Worm (Caenorhabditis elegans): ENCODE data around the gene str-2.

Gene str-2

ce11 chrV:9786721-9787131 lies 37.3 kb downstream of the str-2 start, which contains the start of gene F46B6.6:
TSS of gene F46B6.6 (minus strand) at chrV:9786868.
- TF ChIP-seq ama-1 (optimal IDR thresholded peaks at IDR 0.05), result peak; percentile 80
- peak; percentile 21 for TF ChIP-seq elt-2 (tag; optimal IDR thresholded peaks at IDR 0.05)
- peak; percentile 49 for TF ChIP-seq nhr-43 (tag; optimal IDR thresholded peaks at IDR 0.05; ENCODE audit: poor library complexity, severe bottlenecking)
- TF ChIP-seq unc-62 (GFP tag; optimal IDR thresholded peaks at IDR 0.05), result no peak

ce11 chrV:9784215-9784614 lies 39.8 kb downstream of the str-2 start:
- TF ChIP-seq aly-2 (tag; optimal IDR thresholded peaks at IDR 0.05) (no peak), lin-39 (tag; optimal IDR thresholded peaks at IDR 0.05) (no peak), ceh-9 (tag; optimal IDR thresholded peaks at IDR 0.05) (no peak), nhr-23 (tag; optimal IDR thresholded peaks at IDR 0.05) (no peak), mml-1 (tag; optimal IDR thresholded peaks at IDR 0.05) (no peak), elt-1 (tag; optimal IDR thresholded peaks at IDR 0.05) (no peak), unc-39 (tag; optimal IDR thresholded peaks at IDR 0.05) (no peak), nhr-11 (tag; optimal IDR thresholded peaks at IDR 0.05) (no peak), mdl-1 (tag; optimal IDR thresholded peaks at IDR 0.05) (no peak), egl-27 (tag; optimal IDR thresholded peaks at IDR 0.05) (no peak)

- no peak for TF ChIP-seq nhr-11 (tag; optimal IDR thresholded peaks at IDR 0.05)
- TF ChIP-seq elt-3 (tag; optimal IDR thresholded peaks at IDR 0.05), result no peak
- no peak for TF ChIP-seq ama-1 (optimal IDR thresholded peaks at IDR 0.05)
- no peak for TF ChIP-seq nhr-237 (tag; optimal IDR thresholded peaks at IDR 0.05)
- no peak for TF ChIP-seq fos-1 (tag; optimal IDR thresholded peaks at IDR 0.05)
- no peak for TF ChIP-seq nfya-1 (tag; optimal IDR thresholded peaks at IDR 0.05; ENCODE audit: insufficient read depth)
- no peak for TF ChIP-seq sea-2 (GFP tag; optimal IDR thresholded peaks at IDR 0.05)
- TF ChIP-seq pqm-1 (tag; optimal IDR thresholded peaks at IDR 0.05), result no peak
- no peak for TF ChIP-seq pha-4 (tag; optimal IDR thresholded peaks at IDR 0.05)
These were observed 41.1 kb downstream of the str-2 start, which contains the start of gene F46B6.5 for ce11 chrV:9782969-9783368. TSS of gene F46B6.5 (minus strand) at chrV:9783069.

- TF ChIP-seq egl-27 (tag; optimal IDR thresholded peaks at IDR 0.05) (no peak), nhr-67 (tag; optimal IDR thresholded peaks at IDR 0.05) (no peak), ztf-4 (tag; optimal IDR thresholded peaks at IDR 0.05) (no peak), elt-3 (tag; optimal IDR thresholded peaks at IDR 0.05) (no peak), nfya-1 (tag; optimal IDR thresholded peaks at IDR 0.05; ENCODE audit: insufficient read depth) (no peak), nhr-25 (tag; optimal IDR thresholded peaks at IDR 0.05) (no peak)
These were observed 42.0 kb downstream of the str-2 start for ce11 chrV:9782045-9782444.

- no peak for TF ChIP-seq mdl-1 (tag; optimal IDR thresholded peaks at IDR 0.05)
- TF ChIP-seq R02D3.7 (tag; optimal IDR thresholded peaks at IDR 0.05), result no peak
- TF ChIP-seq nhr-237 (tag; optimal IDR thresholded peaks at IDR 0.05), result no peak
- TF ChIP-seq ceh-9 (tag; optimal IDR thresholded peaks at IDR 0.05), result no peak
- TF ChIP-seq nfya-1 (tag; optimal IDR thresholded peaks at IDR 0.05; ENCODE audit: insufficient read depth), result no peak
- TF ChIP-seq pha-4 (tag; optimal IDR thresholded peaks at IDR 0.05), result no peak
- no peak for TF ChIP-seq nhr-67 (tag; optimal IDR thresholded peaks at IDR 0.05)
- TF ChIP-seq zag-1 (tag; optimal IDR thresholded peaks at IDR 0.05), result no peak
- no peak for TF ChIP-seq lin-39 (tag; optimal IDR thresholded peaks at IDR 0.05)
- TF ChIP-seq fkh-10 (GFP tag; optimal IDR thresholded peaks at IDR 0.05), result no peak
- TF ChIP-seq lin-15B (tag; optimal IDR thresholded peaks at IDR 0.05), result no peak
These were observed 44.6 kb downstream of the str-2 start, which contains the start of gene F46B6.4 for ce11 chrV:9779418-9779817. TSS of gene F46B6.4 (minus strand) at chrV:9779518.

ce11 chrV:9777645-9778044 lies 46.4 kb downstream of the str-2 start, which contains the start of gene smg-4:
TSS of gene smg-4 (minus strand) at chrV:9777745.
- TF ChIP-seq aly-2 (tag; optimal IDR thresholded peaks at IDR 0.05) (no peak), jun-1 (tag; optimal IDR thresholded peaks at IDR 0.05) (no peak), nhr-12 (tag; optimal IDR thresholded peaks at IDR 0.05) (no peak), ceh-28 (tag; optimal IDR thresholded peaks at IDR 0.05) (no peak), mdl-1 (tag; optimal IDR thresholded peaks at IDR 0.05) (no peak), R02D3.7 (tag; optimal IDR thresholded peaks at IDR 0.05) (no peak), ama-1 (optimal IDR thresholded peaks at IDR 0.05) (no peak), pqm-1 (tag; optimal IDR thresholded peaks at IDR 0.05) (no peak), nhr-28 (tag; optimal IDR thresholded peaks at IDR 0.05) (no peak), elt-1 (tag; optimal IDR thresholded peaks at IDR 0.05) (no peak), nhr-11 (tag; optimal IDR thresholded peaks at IDR 0.05) (no peak), tbx-2 (tag; optimal IDR thresholded peaks at IDR 0.05) (no peak), unc-39 (tag; optimal IDR thresholded peaks at IDR 0.05) (no peak), nhr-76 (tag; optimal IDR thresholded peaks at IDR 0.05) (no peak), egl-27 (tag; optimal IDR thresholded peaks at IDR 0.05) (no peak), fkh-2 (tag; optimal IDR thresholded peaks at IDR 0.05) (no peak), nhr-77 (tag; optimal IDR thresholded peaks at IDR 0.05) (no peak), nfya-1 (tag; optimal IDR thresholded peaks at IDR 0.05; ENCODE audit: insufficient read depth) (no peak), snpc-4 (tag; optimal IDR thresholded peaks at IDR 0.05) (no peak)

Data from whole organism, L3 larva.